Worm (Caenorhabditis elegans) whole organism, young adult: ENCODE results near the gene mif-4.

Experiments used
- B0261.1 ChIP-seq: sonication (generic microtip); optimal IDR thresholded peaks from 2 replicates; lab custom pipeline; 2016; ENCODE audit warnings: mild to moderate bottlenecking, missing genetic modification characterization, moderate library complexity, missing compliant biosample characterization
- B0336.3 ChIP-seq: fragments of 200-800 bp; sonication (Bioruptor generic); IDR thresholded peaks from 2 replicates; pipeline ENCODE4 v1.3.6; 2022; ENCODE audit warnings: missing genetic modification characterization, missing compliant biosample characterization
- C17E4.6 ChIP-seq: fragments of 200-800 bp; sonication (Bioruptor generic); IDR thresholded peaks from 2 replicates; pipeline ENCODE4 v1.3.6; 2022; ENCODE audit warnings: missing genetic modification reagents, missing genetic modification characterization, missing compliant biosample characterization
- ama-1 ChIP-seq, 3 experiments: fragments of 150-350 bp in 1 of 3; sonication (generic microtip) in 2 of 3; optimal IDR thresholded peaks; 2 replicates each; lab custom pipeline; 2014 to 2018; ENCODE audit warnings: missing biosample characterization in 2 of 3, missing genetic modification characterization in 2 of 3, missing genetic modification reagents in 2 of 3
- cebp-1 ChIP-seq, 2 experiments: fragments of 200-800 bp in 1 of 2; sonication (Bioruptor generic) in 1 of 2; sonication (generic microtip) in 1 of 2; IDR thresholded peaks in 1 of 2; optimal IDR thresholded peaks in 1 of 2; 2 replicates each; pipeline versions ENCODE4 v1.3.6 to Lab custom; 2017 to 2022; ENCODE audit warnings: missing compliant biosample characterization in 2 of 2, missing genetic modification characterization in 2 of 2, mild to moderate bottlenecking in 1 of 2, missing genetic modification reagents in 1 of 2, moderate library complexity in 1 of 2
- chd-7 ChIP-seq: sonication (generic microtip); optimal IDR thresholded peaks from 2 replicates; lab custom pipeline; 2016; ENCODE audit warnings: mild to moderate bottlenecking, missing genetic modification characterization, moderate library complexity, missing compliant biosample characterization
- hsf-1 ChIP-seq: fragments of 200-800 bp; sonication (Bioruptor generic); IDR thresholded peaks from 2 replicates; pipeline ENCODE4 v1.3.6; 2022; ENCODE audit warnings: missing genetic modification reagents, missing genetic modification characterization, missing compliant biosample characterization
- mel-28 ChIP-seq: sonication (generic microtip); optimal IDR thresholded peaks from 2 replicates; lab custom pipeline; 2016; ENCODE audit warnings: borderline replicate concordance, mild to moderate bottlenecking, missing genetic modification characterization, missing compliant biosample characterization
- nfya-1 ChIP-seq: sonication (generic microtip); optimal IDR thresholded peaks from 2 replicates; lab custom pipeline; 2017; ENCODE audit warnings: antibody characterized with exemption, missing compliant biosample characterization, missing genetic modification characterization, borderline replicate concordance; ENCODE audit not compliant: insufficient read depth
- sptf-2 ChIP-seq: fragments of 200-800 bp; sonication (Bioruptor generic); optimal IDR thresholded peaks from 2 replicates; lab custom pipeline; 2018; ENCODE audit warnings: mild to moderate bottlenecking, missing genetic modification characterization, missing compliant biosample characterization
- unc-62 ChIP-seq: fragments of 150-350 bp; optimal IDR thresholded peaks from 2 replicates; lab custom pipeline; 2014; ENCODE audit warnings: missing biosample characterization, missing genetic modification reagents, missing genetic modification characterization

ce11 chrIV:6321667-6322066 is 14.1 kb downstream of the mif-4 start, which contains the start of gene Y73B6BL.29:
- TF ChIP-seq nfya-1 (tag; lab: Kevin White, UChicago) (no peak), ama-1 (optimal IDR thresholded peaks at IDR 0.05; lab: Kevin White, UChicago) (no peak), ama-1 (GFP tag; optimal IDR thresholded peaks at IDR 0.05; lab: Kevin White, UChicago) (peak in 1 of 2 experiments; percentile 69), mel-28 (tag; lab: Kevin White, UChicago) (no peak), B0336.3 (0 out of 2 replicates have a peak, but pooled peaks have one; percentile 35), sptf-2 (GFP tag; lab: Kevin White, UChicago) (no peak), chd-7 (tag; lab: Kevin White, UChicago) (peak; percentile 56), C17E4.6 (GFP tag; lab: Robert Waterston, UW) (no peak), unc-62 (GFP tag; lab: Kevin White, UChicago) (no peak), B0261.1 (tag; lab: Kevin White, UChicago) (peak; percentile 12), cebp-1 (GFP tag; IDR thresholded peaks at IDR 0.05; lab: Robert Waterston, UW) (peak; percentile 46), cebp-1 (tag; optimal IDR thresholded peaks at IDR 0.05; lab: Kevin White, UChicago) (peak; percentile 84), hsf-1 (GFP tag; lab: Robert Waterston, UW) (0 out of 2 replicates have a peak, but pooled peaks have one; percentile 13)
